Worm (Caenorhabditis elegans) whole organism, young adult: ENCODE data around the gene B0310.6.

Experiments used
- D2030.7 ChIP-seq: fragments of 200-800 bp; sonication (Bioruptor generic); IDR thresholded peaks from 2 replicates; pipeline ENCODE4 v1.3.6; 2022; ENCODE audit warnings: missing genetic modification reagents, missing genetic modification characterization, missing compliant biosample characterization
- athp-1 ChIP-seq: sonication (generic microtip); optimal IDR thresholded peaks from 2 replicates; lab custom pipeline; 2017; ENCODE audit warnings: mild to moderate bottlenecking, missing genetic modification characterization, missing compliant biosample characterization
- ceh-91 ChIP-seq: fragments of 200-800 bp; sonication (Bioruptor generic); IDR thresholded peaks from 2 replicates; pipeline ENCODE4 v1.3.6; 2022; ENCODE audit warnings: missing genetic modification reagents, missing genetic modification characterization, missing compliant biosample characterization
- hsf-1 ChIP-seq: fragments of 200-800 bp; sonication (Bioruptor generic); IDR thresholded peaks from 2 replicates; pipeline ENCODE4 v1.3.6; 2022; ENCODE audit warnings: missing genetic modification reagents, missing genetic modification characterization, missing compliant biosample characterization
- nhr-120 ChIP-seq: fragments of 200-800 bp; sonication (Bioruptor generic); IDR thresholded peaks from 2 replicates; pipeline ENCODE4 v1.3.6; 2022; ENCODE audit warnings: missing genetic modification characterization, missing compliant biosample characterization
- pha-4 ChIP-seq: fragments of 150-350 bp; sonication (generic microtip); optimal IDR thresholded peaks from 2 replicates; lab custom pipeline; 2014; ENCODE audit warnings: missing biosample characterization, missing genetic modification reagents, missing genetic modification characterization
- unc-62 ChIP-seq: fragments of 150-350 bp; optimal IDR thresholded peaks from 2 replicates; lab custom pipeline; 2014; ENCODE audit warnings: missing biosample characterization, missing genetic modification reagents, missing genetic modification characterization

DNA sequence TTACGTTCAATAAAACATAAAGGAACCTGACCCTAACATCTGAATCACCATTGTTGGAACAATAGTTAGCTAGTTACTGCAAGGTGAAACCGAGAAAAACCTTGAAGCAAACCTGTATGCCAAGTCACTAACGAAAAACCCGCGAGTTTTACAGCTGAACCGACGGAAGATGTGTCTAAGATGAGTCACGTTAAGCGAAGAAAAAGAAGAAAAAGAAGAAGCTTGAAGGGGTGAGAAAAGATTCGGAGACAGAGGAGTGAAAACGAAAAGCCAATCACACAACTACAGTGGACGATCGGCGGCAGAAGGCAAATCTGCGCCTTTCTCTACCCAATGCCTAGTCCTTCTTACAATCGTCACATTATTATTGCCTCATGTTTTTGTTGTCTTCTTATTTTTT, 27.0 kb upstream of the B0310.6 start, which contains the start of gene nas-38:
- no peak for TF ChIP-seq athp-1 (tag; lab: Kevin White, UChicago)
- TF ChIP-seq hsf-1 (GFP tag; lab: Robert Waterston, UW), result no peak
- TF ChIP-seq nhr-120 (GFP tag; lab: Robert Waterston, UW), result no peak
- no peak for TF ChIP-seq unc-62 (GFP tag; lab: Kevin White, UChicago)
- TF ChIP-seq pha-4, result no peak
- no peak for TF ChIP-seq D2030.7 (GFP tag; lab: Robert Waterston, UW)
- TF ChIP-seq ceh-91 (GFP tag; lab: Robert Waterston, UW), result no peak
